Fruit fly (Drosophila melanogaster): ENCODE data around the gene CG14105.

dm6 chr3L:13474607-13475006, 48.1 kb upstream of the CG14105 start, which contains the start of gene CG10089:
- TF ChIP-seq CG8478 (optimal IDR thresholded peaks at IDR 0.05) (no peak), Dll (optimal IDR thresholded peaks at IDR 0.05) (no peak), psq (optimal IDR thresholded peaks at IDR 0.05) (no peak), usp (GFP tag; optimal IDR thresholded peaks at IDR 0.05) (no peak)

Data from whole organism.